Fruit fly (Drosophila melanogaster): Measurements from ENCODE around the gene dsb.

Gene dsb

DNA sequence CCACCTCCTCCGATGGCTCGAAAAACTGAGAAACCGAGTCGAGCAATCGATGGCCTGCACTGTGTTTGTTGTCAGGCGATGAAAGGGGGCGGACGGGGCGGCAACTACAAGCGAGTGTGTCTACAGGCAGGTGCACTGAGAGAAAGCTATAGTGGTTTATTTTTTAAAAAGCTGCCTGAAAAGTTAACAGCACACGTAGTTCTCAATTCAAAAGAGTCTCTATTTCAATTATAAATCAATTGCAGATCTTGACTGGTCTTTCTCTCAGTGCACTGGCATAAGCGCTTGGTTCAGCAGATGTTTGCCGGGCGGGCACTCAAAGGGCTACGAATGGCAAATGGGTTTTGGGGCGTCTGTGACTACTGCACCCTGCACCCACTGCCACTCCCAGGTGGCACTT lies 29.3 kb downstream of the dsb start (continued):
- TF ChIP-seq z (GFP tag; IDR thresholded peaks at IDR 0.05) (no peak), ind (GFP tag; optimal IDR thresholded peaks at IDR 0.05) (peak; percentile 53), CG12659 (GFP tag; optimal IDR thresholded peaks at IDR 0.05) (no peak), CG7839 (tag; optimal IDR thresholded peaks at IDR 0.05) (peak; percentile 41), Sin3A (optimal IDR thresholded peaks at IDR 0.05) (no peak), D19B (GFP tag; optimal IDR thresholded peaks at IDR 0.05) (no peak), fu2 (GFP tag; optimal IDR thresholded peaks at IDR 0.05) (no peak), Mrtf (GFP tag; IDR thresholded peaks at IDR 0.05) (peak; percentile 55; the same call in 1 of the 3 replicates), gsb-n (tag; optimal IDR thresholded peaks at IDR 0.05) (no peak), grau (tag; optimal IDR thresholded peaks at IDR 0.05) (peak; percentile 4), gt (GFP tag; IDR thresholded peaks at IDR 0.05) (no peak), Scr (GFP tag; IDR thresholded peaks at IDR 0.05; ENCODE audit: partially characterized antibody) (no peak), CG11504 (tag; optimal IDR thresholded peaks at IDR 0.05) (peak; percentile 59), H2.0 (GFP tag; IDR thresholded peaks at IDR 0.05) (0 out of 2 replicates have a peak, but pooled peaks have one; percentile 3), CG8281 (tag; optimal IDR thresholded peaks at IDR 0.05) (no peak), CG31441 (GFP tag; IDR thresholded peaks at IDR 0.05) (0 out of 2 replicates have a peak, but pooled peaks have one; percentile 22), Sox102F (GFP tag; optimal IDR thresholded peaks at IDR 0.05) (peak; percentile 25), CG12769 (tag; optimal IDR thresholded peaks at IDR 0.05) (no peak), pum (GFP tag; optimal IDR thresholded peaks at IDR 0.05) (no peak), bab2 (GFP tag; optimal IDR thresholded peaks at IDR 0.05) (peak; percentile 25), CG8944 (GFP tag; optimal IDR thresholded peaks at IDR 0.05) (no peak), CG14710 (tag; optimal IDR thresholded peaks at IDR 0.05) (no peak), CG1647 (GFP tag; optimal IDR thresholded peaks at IDR 0.05) (no peak), gce (GFP tag; IDR thresholded peaks at IDR 0.05) (peak; percentile 43; the same call in 1 of the 3 replicates), Sry-β (GFP tag; optimal IDR thresholded peaks at IDR 0.05) (no peak), CG10209 (GFP tag; optimal IDR thresholded peaks at IDR 0.05) (no peak), chif (GFP tag; optimal IDR thresholded peaks at IDR 0.05) (no peak), Rfx (GFP tag; IDR thresholded peaks at IDR 0.05) (peak; percentile 78), tap (tag; optimal IDR thresholded peaks at IDR 0.05) (no peak), C15 (GFP tag; IDR thresholded peaks at IDR 0.05) (0 out of 3 replicates have a peak, but pooled peaks have one; percentile 54), CG12219 (GFP tag; optimal IDR thresholded peaks at IDR 0.05) (no peak), inv (GFP tag; IDR thresholded peaks at IDR 0.05; ENCODE audit: partially characterized antibody) (no peak), sob (GFP tag; IDR thresholded peaks at IDR 0.05) (peak; percentile 49; the same call in 1 of the 2 replicates), wdn (GFP tag; IDR thresholded peaks at IDR 0.05) (no peak), CG1832 (GFP tag; optimal IDR thresholded peaks at IDR 0.05) (no peak), mld (GFP tag; IDR thresholded peaks at IDR 0.05; ENCODE audit: partially characterized antibody) (no peak), Aef1 (GFP tag; IDR thresholded peaks at IDR 0.05) (peak; percentile 66), kah (GFP tag; optimal IDR thresholded peaks at IDR 0.05) (no peak), klu (GFP tag; IDR thresholded peaks at IDR 0.05) (peak; percentile 44; the same call in 1 of the 2 replicates), dmrt99B (tag; optimal IDR thresholded peaks at IDR 0.05) (peak; percentile 25), CG4282 (GFP tag; optimal IDR thresholded peaks at IDR 0.05) (no peak), CG8924 (tag; optimal IDR thresholded peaks at IDR 0.05) (no peak), CG12744 (GFP tag; optimal IDR thresholded peaks at IDR 0.05) (no peak), CG18262 (tag; optimal IDR thresholded peaks at IDR 0.05) (no peak), Med (GFP tag) (peak; percentile 90), CG13624 (GFP tag; optimal IDR thresholded peaks at IDR 0.05) (no peak), CG7357 (GFP tag; IDR thresholded peaks at IDR 0.05) (0 out of 3 replicates have a peak, but pooled peaks have one; percentile 34), danr (GFP tag; IDR thresholded peaks at IDR 0.05) (0 out of 2 replicates have a peak, but pooled peaks have one; percentile 22), ssp (GFP tag; IDR thresholded peaks at IDR 0.05) (peak; percentile 59; the same call in 1 of the 2 replicates), CG18599 (GFP tag; optimal IDR thresholded peaks at IDR 0.05) (peak; percentile 59), CG18476 (GFP tag; optimal IDR thresholded peaks at IDR 0.05) (no peak)

All from whole organism, embryonic.